Worm (Caenorhabditis elegans) whole organism, young adult: Measurements from ENCODE around the gene dylt-2.

Experiments used
- B0261.1 ChIP-seq: sonication (generic microtip); optimal IDR thresholded peaks from 2 replicates; lab custom pipeline; 2016; ENCODE audit warnings: mild to moderate bottlenecking, missing genetic modification characterization, moderate library complexity, missing compliant biosample characterization
- T07F8.4 ChIP-seq: sonication (generic microtip); optimal IDR thresholded peaks from 2 replicates; lab custom pipeline; 2016; ENCODE audit warnings: mild to moderate bottlenecking, missing genetic modification characterization, moderate library complexity, missing compliant biosample characterization
- chd-7 ChIP-seq: sonication (generic microtip); optimal IDR thresholded peaks from 2 replicates; lab custom pipeline; 2016; ENCODE audit warnings: mild to moderate bottlenecking, missing genetic modification characterization, moderate library complexity, missing compliant biosample characterization
- dox-1 ChIP-seq: fragments of 200-800 bp; sonication (Bioruptor generic); IDR thresholded peaks from 2 replicates; pipeline ENCODE4 v1.3.6; 2022; ENCODE audit warnings: missing genetic modification reagents, missing genetic modification characterization, missing compliant biosample characterization
- let-607 ChIP-seq, 2 experiments: fragments of 200-800 bp in 1 of 2; sonication (Bioruptor generic) in 1 of 2; sonication (generic microtip) in 1 of 2; optimal IDR thresholded peaks; 2 replicates each; lab custom pipeline; 2016 to 2018; ENCODE audit warnings: mild to moderate bottlenecking in 2 of 2, missing compliant biosample characterization in 2 of 2, missing genetic modification characterization in 2 of 2, moderate library complexity in 2 of 2, missing genotype in 1 of 2
- lir-1 ChIP-seq: fragments of 200-800 bp; sonication (Bioruptor generic); conservative IDR thresholded peaks from 2 replicates; pipeline ENCODE4 v1.3.6; 2022; ENCODE audit warnings: missing genetic modification reagents, missing genetic modification characterization, missing compliant biosample characterization
- nfya-1 ChIP-seq: sonication (generic microtip); optimal IDR thresholded peaks from 2 replicates; lab custom pipeline; 2017; ENCODE audit warnings: antibody characterized with exemption, missing compliant biosample characterization, missing genetic modification characterization, borderline replicate concordance; ENCODE audit not compliant: insufficient read depth
- unc-130 ChIP-seq: sonication (generic microtip); optimal IDR thresholded peaks from 2 replicates; lab custom pipeline; 2016; ENCODE audit warnings: missing genetic modification reagents, missing genetic modification characterization, missing compliant biosample characterization
- zim-3 ChIP-seq: sonication (generic microtip); optimal IDR thresholded peaks from 2 replicates; lab custom pipeline; 2017; ENCODE audit warnings: mild to moderate bottlenecking, missing genetic modification characterization, moderate library complexity, missing compliant biosample characterization

- TF ChIP-seq B0261.1 (tag; lab: Kevin White, UChicago) = no peak
- no peak for TF ChIP-seq zim-3
- TF ChIP-seq dox-1 (GFP tag; lab: Robert Waterston, UW) = no peak
- no peak for TF ChIP-seq chd-7 (tag; lab: Kevin White, UChicago)
- TF ChIP-seq lir-1 (GFP tag; lab: Robert Waterston, UW) = no peak
- TF ChIP-seq let-607 (tag; optimal IDR thresholded peaks at IDR 0.05; lab: Kevin White, UChicago) = no peak
- TF ChIP-seq unc-130 (GFP tag; lab: Kevin White, UChicago) = no peak
- no peak for TF ChIP-seq nfya-1 (tag; lab: Kevin White, UChicago)
- TF ChIP-seq T07F8.4 = no peak
These were observed 9.1 kb downstream of the dylt-2 start, which contains the start of gene acs-22 for ce11 chrX:8930879-8931278.
